Worm (Caenorhabditis elegans) whole organism, dauer: Measurements from ENCODE around the gene W10G11.3.

Experiments
- unc-62 ChIP-seq: sonication (generic microtip); optimal IDR thresholded peaks from 2 replicates; lab custom pipeline; 2017; ENCODE audit warnings: missing biosample characterization, missing genetic modification reagents, missing genetic modification characterization

Gene W10G11.3

ce11 chrII:3555281-3555680 lies 7.0 kb downstream of the W10G11.3 start:
- no peak for TF ChIP-seq unc-62 (GFP tag; lab: Kevin White, UChicago)

ce11 chrII:3554673-3555072 lies 7.6 kb downstream of the W10G11.3 start:
- no peak for TF ChIP-seq unc-62 (GFP tag; lab: Kevin White, UChicago)

- no peak for TF ChIP-seq unc-62 (GFP tag; lab: Kevin White, UChicago)
Measured at ce11 chrII:3553453-3553852, 8.9 kb downstream of the W10G11.3 start, which contains the start of gene dnc-3. Gene dnc-3, plus strand, starts transcription at chrII:3553724.

- no peak for TF ChIP-seq unc-62 (GFP tag; lab: Kevin White, UChicago)
Measured at ce11 chrII:3550352-3550751, 12.0 kb downstream of the W10G11.3 start, which contains the start of gene W10G11.19. Gene W10G11.19, plus strand, starts transcription at chrII:3550652.

DNA sequence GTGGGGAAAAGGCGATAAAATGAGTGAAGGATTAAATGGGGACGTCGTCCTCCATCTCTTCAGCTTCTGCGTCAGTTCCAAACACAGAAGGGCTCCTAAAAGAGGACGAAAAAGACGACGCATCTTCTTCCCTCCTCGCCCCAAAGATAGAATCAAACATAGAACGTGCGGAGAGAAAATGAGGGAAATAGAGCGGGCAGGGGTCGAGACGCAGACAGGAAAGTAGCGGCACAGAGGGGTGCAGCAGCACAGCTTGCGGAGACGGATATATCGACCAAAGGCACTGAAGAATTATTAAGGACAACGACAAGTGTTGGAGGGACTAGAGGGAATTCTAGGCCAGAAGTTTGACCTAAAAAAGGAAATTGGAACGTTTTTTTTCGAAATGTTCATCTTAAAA lies 15.0 kb downstream of the W10G11.3 start:
- no peak for TF ChIP-seq unc-62 (GFP tag; lab: Kevin White, UChicago)

ce11 chrII:3546381-3546931 lies 15.9 kb downstream of the W10G11.3 start, which contains the start of gene apd-3:
Gene apd-3, minus strand, starts transcription at chrII:3546431.
- no peak for TF ChIP-seq unc-62 (GFP tag; lab: Kevin White, UChicago)

DNA sequence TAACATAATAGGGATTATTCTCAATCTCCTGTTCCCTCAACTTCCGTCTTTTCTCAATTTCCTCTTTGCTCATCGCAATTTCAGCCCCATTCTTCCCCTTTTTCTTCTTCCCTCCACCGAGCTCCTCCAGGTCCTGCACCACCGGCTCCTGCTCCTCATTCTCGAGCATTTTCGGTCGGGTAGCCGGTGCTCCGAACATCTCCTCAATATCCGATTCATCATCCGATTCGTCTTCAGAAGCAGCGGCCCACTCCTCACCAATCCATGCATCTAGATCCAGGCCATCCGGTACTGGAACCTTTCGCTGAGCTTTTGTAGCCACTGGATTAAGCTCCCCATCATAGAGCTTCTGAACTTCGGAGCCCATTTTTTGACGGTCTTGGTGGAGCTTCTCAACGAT lies 22.2 kb downstream of the W10G11.3 start:
- TF ChIP-seq unc-62 (GFP tag; lab: Kevin White, UChicago): no peak

DNA sequence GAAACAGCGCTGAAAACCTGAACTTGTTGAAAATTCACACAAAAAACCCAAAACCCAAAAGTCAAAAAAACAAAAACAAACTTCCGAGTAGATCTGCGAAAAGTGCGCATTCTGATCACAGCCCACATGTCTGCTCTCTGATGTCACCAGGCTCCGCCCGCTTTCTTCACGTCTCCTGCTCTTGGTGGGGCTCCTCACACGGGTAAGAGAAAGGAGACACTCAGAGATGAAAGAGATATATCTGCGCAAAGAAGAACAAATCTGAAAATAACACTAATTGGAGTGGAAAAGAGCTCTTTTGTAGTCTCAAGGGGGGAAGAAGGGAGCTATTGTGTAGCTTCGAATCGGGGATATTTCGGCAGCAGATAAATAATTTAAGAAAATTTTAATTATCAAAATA lies 34.1 kb downstream of the W10G11.3 start, which contains the start of gene ncs-6:
Gene ncs-6 (minus strand): TSS at position 261 of the 400 bp plus-strand sequence.
- TF ChIP-seq unc-62 (GFP tag; lab: Kevin White, UChicago): no peak

- no peak for TF ChIP-seq unc-62 (GFP tag; lab: Kevin White, UChicago)
Measured at ce11 chrII:3527460-3527859, 34.9 kb downstream of the W10G11.3 start.

DNA sequence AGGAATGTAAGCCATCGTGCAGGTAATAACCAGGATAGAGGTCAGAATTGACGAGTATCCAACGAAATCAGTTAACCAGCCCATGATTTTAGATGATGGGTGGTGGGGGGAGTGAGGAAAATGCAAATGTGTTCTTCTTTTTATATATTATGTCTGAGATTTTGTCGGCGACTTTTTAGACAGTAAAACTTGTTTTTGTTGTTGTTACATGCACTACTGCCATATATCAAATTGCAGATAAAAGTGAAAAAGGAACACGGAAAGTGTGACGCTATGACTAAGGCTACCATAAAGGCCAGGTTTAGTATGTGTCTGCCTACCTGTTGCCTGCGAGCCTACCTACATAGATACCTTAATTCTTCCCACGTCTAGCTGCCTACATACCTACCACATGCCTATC lies 38.2 kb downstream of the W10G11.3 start, which contains the start of gene col-72:
Gene col-72 (minus strand): TSS at position 101 of the 400 bp plus-strand sequence.
- no peak for TF ChIP-seq unc-62 (GFP tag; lab: Kevin White, UChicago)

DNA sequence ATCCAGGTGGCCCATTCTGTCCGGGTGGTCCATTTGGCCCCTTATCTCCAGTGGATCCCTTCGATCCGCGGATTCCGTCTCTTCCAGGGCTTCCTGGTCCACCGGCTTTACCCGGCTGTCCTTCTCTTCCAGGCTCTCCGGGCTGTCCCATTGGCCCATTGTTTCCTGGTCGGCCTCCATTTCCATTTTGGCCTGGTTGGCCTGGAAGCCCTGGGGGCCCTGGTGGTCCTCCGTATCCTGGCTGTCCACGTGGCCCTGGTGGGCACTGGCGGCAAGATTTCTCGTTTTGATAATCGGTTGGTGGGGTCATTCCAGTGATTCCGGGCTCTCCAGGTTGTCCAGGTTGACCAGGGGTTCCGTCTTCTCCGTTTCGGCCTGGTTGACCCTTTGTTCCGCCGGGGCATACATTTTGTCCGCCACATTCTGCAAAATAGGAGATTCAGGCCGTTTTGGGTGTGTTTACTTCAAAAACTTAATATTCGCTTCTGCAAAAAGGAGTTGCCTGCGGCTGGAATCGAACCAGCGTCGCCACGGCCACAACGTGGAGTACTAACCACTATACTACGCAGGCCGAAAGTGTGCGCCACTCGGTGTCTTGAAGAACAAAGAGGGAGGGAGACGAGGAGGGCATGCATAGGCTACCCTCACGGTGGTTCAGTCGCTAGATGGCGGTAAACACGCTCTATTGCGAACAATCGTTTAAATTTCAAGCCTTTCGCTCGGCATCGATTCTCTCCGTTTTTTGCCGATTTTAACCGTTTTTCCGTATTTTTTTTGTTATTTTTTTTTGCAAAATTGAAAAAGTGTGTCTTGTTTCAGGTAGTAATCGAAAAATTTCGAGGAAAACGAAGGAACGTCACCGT lies 41.1 kb downstream of the W10G11.3 start, which contains the start of gene W09G10.9:
Gene W09G10.9 (plus strand): TSS at position 813 of the 863 bp plus-strand sequence.
- no peak for TF ChIP-seq unc-62 (GFP tag; lab: Kevin White, UChicago)

DNA sequence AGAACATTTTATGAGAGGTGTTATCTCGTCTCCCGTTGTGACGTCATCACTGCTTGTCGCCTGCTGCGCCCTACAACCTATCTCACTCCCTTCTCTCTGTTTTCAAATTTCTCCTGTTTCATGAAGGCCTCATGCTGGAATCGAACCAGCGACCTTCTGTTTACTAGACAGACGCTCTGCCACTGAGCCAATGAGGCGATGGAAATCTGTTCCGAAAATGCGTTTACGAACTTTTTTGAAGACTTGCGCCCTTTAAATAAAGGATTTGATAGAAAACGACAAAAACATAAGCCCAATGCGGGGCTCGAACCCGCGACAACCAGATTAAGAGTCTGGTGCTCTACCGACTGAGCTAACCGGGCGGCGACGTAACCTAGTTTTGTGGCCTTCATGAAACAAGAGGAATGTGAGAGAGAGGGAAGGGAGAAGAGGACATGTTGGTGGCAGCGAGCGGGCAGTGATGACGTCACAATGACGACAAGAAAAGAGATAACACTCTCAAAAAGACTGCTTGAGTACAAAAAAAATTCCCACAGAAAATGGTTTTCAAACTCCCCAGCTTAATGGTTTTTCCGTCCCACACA lies 43.3 kb downstream of the W10G11.3 start, which contains the start of gene clec-126:
Gene clec-126 (plus strand): TSS at position 534 of the 584 bp plus-strand sequence.
- TF ChIP-seq unc-62 (GFP tag; lab: Kevin White, UChicago): no peak

- TF ChIP-seq unc-62 (GFP tag; lab: Kevin White, UChicago): no peak
Measured at ce11 chrII:3516175-3516574, 46.1 kb downstream of the W10G11.3 start.

- TF ChIP-seq unc-62 (GFP tag; lab: Kevin White, UChicago): no peak
Measured at ce11 chrII:3515384-3516053, 46.8 kb downstream of the W10G11.3 start, which contains the start of the genes Y49F6B.14 and clec-125. Gene Y49F6B.14, minus strand, starts transcription at chrII:3515484. Gene clec-125, plus strand, starts transcription at chrII:3516003.

ce11 chrII:3514631-3515030 lies 47.7 kb downstream of the W10G11.3 start, which contains the start of gene srz-5:
Gene srz-5, minus strand, starts transcription at chrII:3514731.
- TF ChIP-seq unc-62 (GFP tag; lab: Kevin White, UChicago): no peak
